Fruit fly (Drosophila melanogaster) whole organism, prepupa: ENCODE measurements around the gene tj.

Experiments used
- Blimp-1 ChIP-seq: fragments of 200-800 bp; sonication (Bioruptor generic); optimal IDR thresholded peaks from 3 replicates; lab custom pipeline; 2017; ENCODE audit warnings: missing biosample characterization, missing genetic modification characterization, mild to moderate bottlenecking, moderate library complexity, missing genetic modification reagents
- CG10631 ChIP-seq: fragments of 200-800 bp; sonication (Bioruptor generic); optimal IDR thresholded peaks from 2 replicates; lab custom pipeline; 2016; ENCODE audit warnings: missing biosample characterization, missing genetic modification characterization
- CG10669 ChIP-seq: fragments of 200-800 bp; sonication (Bioruptor generic); optimal IDR thresholded peaks from 3 replicates; lab custom pipeline; 2018; ENCODE audit warnings: missing biosample characterization, mild to moderate bottlenecking, missing genetic modification characterization, moderate library complexity
- CG11294 ChIP-seq: fragments of 200-800 bp; sonication (Bioruptor generic); IDR thresholded peaks from 2 replicates; pipeline ENCODE4 v1.3.6; 2022; ENCODE audit warnings: missing biosample characterization, missing genetic modification characterization
- CG11762 ChIP-seq: fragments of 200-800 bp; sonication (Bioruptor generic); optimal IDR thresholded peaks from 3 replicates; lab custom pipeline; 2016; ENCODE audit warnings: missing biosample characterization, missing genetic modification characterization; ENCODE audit not compliant: insufficient read depth
- CG11902 ChIP-seq: fragments of 200-800 bp; sonication (Bioruptor generic); optimal IDR thresholded peaks from 3 replicates; lab custom pipeline; 2016; ENCODE audit warnings: missing biosample characterization, missing genetic modification characterization
- CG15336 ChIP-seq: fragments of 200-800 bp; sonication (Bioruptor generic); IDR thresholded peaks from 2 replicates; pipeline ENCODE4 v1.3.6; 2022; ENCODE audit warnings: missing biosample characterization, missing genetic modification characterization
- CG3032 ChIP-seq: fragments of 200-800 bp; optimal IDR thresholded peaks from 2 replicates; lab custom pipeline; 2019; ENCODE audit warnings: missing biosample characterization, mild to moderate bottlenecking, missing genetic modification characterization, moderate library complexity
- CG31627 ChIP-seq: fragments of 200-800 bp; sonication (Bioruptor generic); optimal IDR thresholded peaks from 3 replicates; lab custom pipeline; 2016; ENCODE audit warnings: missing biosample characterization, missing genetic modification characterization
- CG32006 ChIP-seq: fragments of 200-800 bp; sonication (Bioruptor generic); optimal IDR thresholded peaks from 3 replicates; lab custom pipeline; 2017; ENCODE audit warnings: missing biosample characterization, mild to moderate bottlenecking, missing genetic modification characterization
- CG34406 ChIP-seq: fragments of 200-800 bp; sonication (Bioruptor generic); optimal IDR thresholded peaks from 3 replicates; lab custom pipeline; 2016; ENCODE audit warnings: missing biosample characterization, missing genetic modification characterization
- CG3919 ChIP-seq: fragments of 200-800 bp; sonication (Bioruptor generic); optimal IDR thresholded peaks from 3 replicates; lab custom pipeline; 2016; ENCODE audit warnings: missing biosample characterization, missing genetic modification characterization
- CG4318 ChIP-seq: fragments of 200-800 bp; sonication (Bioruptor generic); optimal IDR thresholded peaks from 3 replicates; lab custom pipeline; 2017; ENCODE audit warnings: missing biosample characterization, mild to moderate bottlenecking, missing genetic modification characterization
- CG6163 ChIP-seq: fragments of 200-800 bp; sonication (Bioruptor generic); IDR thresholded peaks from 3 replicates; pipeline ENCODE4 v1.3.6; 2022; ENCODE audit warnings: missing biosample characterization, missing genetic modification characterization
- CG6276 ChIP-seq: fragments of 200-800 bp; sonication (Bioruptor generic); optimal IDR thresholded peaks from 2 replicates; lab custom pipeline; 2017; ENCODE audit warnings: missing biosample characterization, mild to moderate bottlenecking, missing genetic modification characterization
- CG6792 ChIP-seq: fragments of 200-800 bp; sonication (Bioruptor generic); optimal IDR thresholded peaks from 3 replicates; lab custom pipeline; 2016; ENCODE audit warnings: missing biosample characterization, missing genetic modification characterization
- CG6808 ChIP-seq: fragments of 200-800 bp; sonication (Bioruptor generic); optimal IDR thresholded peaks from 3 replicates; lab custom pipeline; 2017; ENCODE audit warnings: missing biosample characterization, missing genetic modification characterization, mild to moderate bottlenecking, moderate library complexity, missing genetic modification reagents
- CG6854 ChIP-seq: fragments of 200-800 bp; sonication (Bioruptor generic); optimal IDR thresholded peaks from 2 replicates; lab custom pipeline; 2017; ENCODE audit warnings: missing biosample characterization, mild to moderate bottlenecking, missing genetic modification characterization
- CG7368 ChIP-seq: fragments of 200-800 bp; sonication (Bioruptor generic); optimal IDR thresholded peaks from 3 replicates; lab custom pipeline; 2016; ENCODE audit warnings: missing biosample characterization, missing genetic modification characterization
- CG8319 ChIP-seq: fragments of 200-800 bp; sonication (Bioruptor generic); optimal IDR thresholded peaks from 3 replicates; lab custom pipeline; 2016; ENCODE audit warnings: missing biosample characterization, missing genetic modification characterization
- CG9139 ChIP-seq: fragments of 200-800 bp; sonication (Bioruptor generic); optimal IDR thresholded peaks from 3 replicates; lab custom pipeline; 2017; ENCODE audit warnings: missing biosample characterization, mild to moderate bottlenecking, missing genetic modification characterization
- Eip75B ChIP-seq: fragments of 200-800 bp; sonication (Bioruptor generic); optimal IDR thresholded peaks from 3 replicates; lab custom pipeline; 2016; ENCODE audit warnings: missing biosample characterization, missing genetic modification characterization
- Eip78C ChIP-seq: fragments of 200-800 bp; sonication (Bioruptor generic); peaks from one replicate; lab custom pipeline; 2016; ENCODE audit warnings: missing biosample characterization, missing genetic modification characterization
- Eip93F ChIP-seq: fragments of 200-800 bp; sonication (Bioruptor generic); optimal IDR thresholded peaks from 2 replicates; lab custom pipeline; 2016; ENCODE audit warnings: missing biosample characterization, mild to moderate bottlenecking, missing genetic modification characterization
- Ets21C ChIP-seq: fragments of 200-800 bp; sonication (Bioruptor generic); optimal IDR thresholded peaks from 3 replicates; lab custom pipeline; 2016; ENCODE audit warnings: missing biosample characterization, missing genetic modification characterization
- Gug ChIP-seq: fragments of 200-800 bp; sonication (Bioruptor generic); IDR thresholded peaks from 2 replicates; pipeline ENCODE4 v1.3.6; 2022; ENCODE audit warnings: missing biosample characterization, missing genetic modification characterization
- Hr38 ChIP-seq: sonication (Bioruptor generic); optimal IDR thresholded peaks from 2 replicates; lab custom pipeline; 2016; ENCODE audit warnings: missing biosample characterization, missing genetic modification characterization
- Lpt ChIP-seq: fragments of 200-800 bp; sonication (Bioruptor generic); optimal IDR thresholded peaks from 3 replicates; lab custom pipeline; 2016; ENCODE audit warnings: missing biosample characterization, missing genetic modification characterization
- Met ChIP-seq: fragments of 200-800 bp; sonication (Bioruptor generic); optimal IDR thresholded peaks from 3 replicates; lab custom pipeline; 2016; ENCODE audit warnings: missing biosample characterization, missing genetic modification characterization
- OdsH ChIP-seq: fragments of 200-800 bp; sonication (Bioruptor generic); optimal IDR thresholded peaks from 3 replicates; lab custom pipeline; 2016; ENCODE audit warnings: missing biosample characterization, missing genetic modification characterization
- Sox14 ChIP-seq: fragments of 200-800 bp; sonication (Bioruptor generic); optimal IDR thresholded peaks from 3 replicates; lab custom pipeline; 2016; ENCODE audit warnings: missing biosample characterization, missing genetic modification characterization
- Sox15 ChIP-seq: fragments of 200-800 bp; sonication (Bioruptor generic); optimal IDR thresholded peaks from 3 replicates; lab custom pipeline; 2016; ENCODE audit warnings: missing biosample characterization, missing genetic modification characterization
- achi ChIP-seq: fragments of 200-800 bp; sonication (Bioruptor generic); optimal IDR thresholded peaks from 3 replicates; lab custom pipeline; 2016; ENCODE audit warnings: missing biosample characterization, missing genetic modification characterization
- acj6 ChIP-seq: fragments of 200-800 bp; sonication (Bioruptor generic); optimal IDR thresholded peaks from 3 replicates; lab custom pipeline; 2016; ENCODE audit warnings: missing biosample characterization, missing genetic modification characterization
- cyc ChIP-seq: fragments of 200-800 bp; sonication (Bioruptor generic); optimal IDR thresholded peaks from 3 replicates; lab custom pipeline; 2016; ENCODE audit warnings: missing biosample characterization, missing genetic modification characterization
- dsx ChIP-seq: fragments of 200-800 bp; optimal IDR thresholded peaks from 3 replicates; lab custom pipeline; 2019; ENCODE audit warnings: missing biosample characterization, mild to moderate bottlenecking, missing genetic modification characterization, moderate library complexity; ENCODE audit not compliant: poor library complexity, severe bottlenecking
- eg ChIP-seq: fragments of 200-800 bp; sonication (Bioruptor generic); IDR thresholded peaks from 3 replicates; pipeline ENCODE4 v1.3.6; 2022; ENCODE audit warnings: missing biosample characterization, missing genetic modification characterization
- fd59A ChIP-seq: fragments of 200-800 bp; sonication (Bioruptor generic); optimal IDR thresholded peaks from 2 replicates; lab custom pipeline; 2017; ENCODE audit warnings: missing biosample characterization, mild to moderate bottlenecking, missing genetic modification characterization, missing genetic modification reagents
- fkh ChIP-seq: fragments of 200-800 bp; sonication (Bioruptor generic); optimal IDR thresholded peaks from 3 replicates; lab custom pipeline; 2017; ENCODE audit warnings: missing biosample characterization, mild to moderate bottlenecking, missing genetic modification characterization, moderate library complexity
- lz ChIP-seq: fragments of 200-800 bp; sonication (Bioruptor generic); optimal IDR thresholded peaks from 3 replicates; lab custom pipeline; 2016; ENCODE audit warnings: missing biosample characterization, missing genetic modification characterization
- net ChIP-seq: fragments of 200-800 bp; sonication (Bioruptor generic); optimal IDR thresholded peaks from 3 replicates; lab custom pipeline; 2016; ENCODE audit warnings: missing biosample characterization, missing genetic modification characterization
- pdm3 ChIP-seq: fragments of 200-800 bp; sonication (Bioruptor generic); optimal IDR thresholded peaks from 3 replicates; lab custom pipeline; 2016; ENCODE audit warnings: missing biosample characterization, missing genetic modification characterization
- ss ChIP-seq, 2 experiments: fragments of 200-800 bp; sonication (Bioruptor generic); optimal IDR thresholded peaks; 2 replicates in 1 of 2; 3 replicates in 1 of 2; lab custom pipeline; 2017 to 2018; ENCODE audit warnings: mild to moderate bottlenecking in 2 of 2, missing biosample characterization in 2 of 2, missing genetic modification characterization in 2 of 2, moderate library complexity in 1 of 2
- svp ChIP-seq: fragments of 200-800 bp; sonication (Bioruptor generic); peaks from one replicate; lab custom pipeline; 2016; ENCODE audit warnings: missing biosample characterization, missing genetic modification characterization
- topi ChIP-seq: fragments of 200-800 bp; sonication (Bioruptor generic); optimal IDR thresholded peaks from 3 replicates; lab custom pipeline; 2016; ENCODE audit warnings: missing biosample characterization, missing genetic modification characterization
- vri ChIP-seq: fragments of 200-800 bp; sonication (Bioruptor generic); optimal IDR thresholded peaks from 3 replicates; lab custom pipeline; 2016; ENCODE audit warnings: missing biosample characterization, mild to moderate bottlenecking, missing genetic modification characterization

tj gene

dm6 chr2L:19439598-19440230 lies 24.4 kb upstream of the tj start (continued):
- TF ChIP-seq CG3032 (tag; lab: Kevin White, UChicago) = peak; percentile 54
- no peak for TF ChIP-seq CG9139
- TF ChIP-seq CG32006 (GFP tag; lab: Kevin White, UChicago) = peak; percentile 68
- peak; percentile 83 for TF ChIP-seq achi (GFP tag; lab: Kevin White, UChicago)
- TF ChIP-seq Gug = no peak; the same call in 1 of the 2 replicates
- no peak for TF ChIP-seq Lpt (GFP tag; lab: Kevin White, UChicago)
- TF ChIP-seq Eip93F (GFP tag; lab: Kevin White, UChicago) = no peak
- peak; percentile 86 for TF ChIP-seq net
- TF ChIP-seq fd59A (GFP tag; lab: Kevin White, UChicago) = peak; percentile 73
- TF ChIP-seq Hr38 (GFP tag; lab: Kevin White, UChicago) = no peak
- no peak for TF ChIP-seq CG6854 (GFP tag; lab: Kevin White, UChicago)
- TF ChIP-seq topi (GFP tag; lab: Kevin White, UChicago) = peak; percentile 49
- peak; percentile 48 for TF ChIP-seq CG3919
- peak; percentile 65 for TF ChIP-seq Ets21C (GFP tag; lab: Kevin White, UChicago)

dm6 chr2L:19440285-19440684 lies 23.8 kb upstream of the tj start:
- peak; percentile 43 for TF ChIP-seq Eip78C
- no peak for TF ChIP-seq fd59A (GFP tag; lab: Kevin White, UChicago)
- TF ChIP-seq, all 60 proteins: peak for 1

dm6 chr2L:19440732-19441131 lies 23.3 kb upstream of the tj start:
- no peak for TF ChIP-seq CG8319 (GFP tag; lab: Kevin White, UChicago)
- TF ChIP-seq Sox14 (GFP tag; lab: Kevin White, UChicago) = no peak
- no peak for TF ChIP-seq CG4318 (GFP tag; lab: Kevin White, UChicago)
- TF ChIP-seq fkh (GFP tag; lab: Kevin White, UChicago) = no peak
- TF ChIP-seq vri = peak; percentile 16
- peak; percentile 49 for TF ChIP-seq dsx (GFP tag; lab: Kevin White, UChicago)
- no peak for TF ChIP-seq CG6792 (GFP tag; lab: Kevin White, UChicago)
- no peak for TF ChIP-seq achi (GFP tag; lab: Kevin White, UChicago)
- TF ChIP-seq net = no peak
- no peak for TF ChIP-seq CG31627 (GFP tag; lab: Kevin White, UChicago)
- no peak for TF ChIP-seq CG10631 (GFP tag; lab: Kevin White, UChicago)
- no peak for TF ChIP-seq Blimp-1 (GFP tag; lab: Kevin White, UChicago)
- TF ChIP-seq OdsH = no peak
- TF ChIP-seq cyc (GFP tag; lab: Kevin White, UChicago) = no peak
- peak; percentile 78 for TF ChIP-seq Eip75B (GFP tag; lab: Kevin White, UChicago)
- peak; percentile 25; the same call in 1 of the 2 replicates for TF ChIP-seq CG15336 (GFP tag; lab: Robert Waterston, UW)
- TF ChIP-seq Eip93F (GFP tag; lab: Kevin White, UChicago) = no peak
- no peak for TF ChIP-seq Lpt (GFP tag; lab: Kevin White, UChicago)
- peak; percentile 31 for TF ChIP-seq CG6808 (GFP tag; lab: Kevin White, UChicago)
- peak; percentile 14 to 58 for TF ChIP-seq ss (GFP tag; optimal IDR thresholded peaks at IDR 0.05; lab: Kevin White, UChicago)
- no peak for TF ChIP-seq CG11762 (GFP tag; lab: Kevin White, UChicago)
- peak; percentile 6 for TF ChIP-seq CG3919
- no peak for TF ChIP-seq CG11902
- no peak for TF ChIP-seq CG6276 (GFP tag; lab: Kevin White, UChicago)
- TF ChIP-seq CG10669 (GFP tag; lab: Kevin White, UChicago) = no peak
- no peak for TF ChIP-seq Met (GFP tag; lab: Kevin White, UChicago)
- no peak for TF ChIP-seq CG7368 (GFP tag; lab: Kevin White, UChicago)
- no peak for TF ChIP-seq Hr38 (GFP tag; lab: Kevin White, UChicago)
- TF ChIP-seq acj6 (GFP tag; lab: Kevin White, UChicago) = peak; percentile 7
- no peak for TF ChIP-seq CG32006 (GFP tag; lab: Kevin White, UChicago)
- no peak for TF ChIP-seq svp (GFP tag; lab: Kevin White, UChicago)
- TF ChIP-seq pdm3 (GFP tag; lab: Kevin White, UChicago) = peak; percentile 54
- 0 out of 3 replicates have a peak, but pooled peaks have one; percentile 34 for TF ChIP-seq eg
- TF ChIP-seq CG34406 (GFP tag; lab: Kevin White, UChicago) = no peak
- no peak for TF ChIP-seq CG11294
- no peak for TF ChIP-seq Eip78C
- no peak for TF ChIP-seq Ets21C (GFP tag; lab: Kevin White, UChicago)
- TF ChIP-seq CG6163 (GFP tag; lab: Robert Waterston, UW) = peak; percentile 91
- TF ChIP-seq lz (GFP tag; lab: Kevin White, UChicago) = no peak
- TF ChIP-seq Sox15 = no peak
- TF ChIP-seq Gug = no peak
